Fruit fly (Drosophila melanogaster) whole organism, embryonic: ENCODE measurements around the gene GlcAT-P.

Experiments used
- CG11723 ChIP-seq: fragments of 200-800 bp; sonication (Bioruptor generic); optimal IDR thresholded peaks from 2 replicates; lab custom pipeline; 2017; ENCODE audit warnings: missing biosample characterization, mild to moderate bottlenecking, missing genetic modification characterization
- CG12236 ChIP-seq: fragments of 200-800 bp; sonication (Bioruptor generic); optimal IDR thresholded peaks from 2 replicates; lab custom pipeline; 2016; ENCODE audit warnings: missing biosample characterization, missing genetic modification characterization
- CG12659 ChIP-seq: fragments of 200-800 bp; sonication (Bioruptor generic); optimal IDR thresholded peaks from 3 replicates; lab custom pipeline; 2017; ENCODE audit warnings: mild to moderate bottlenecking, missing biosample characterization, missing genetic modification reagents, missing genetic modification characterization
- CG12769 ChIP-seq: fragments of 200-800 bp; sonication (Bioruptor generic); optimal IDR thresholded peaks from 2 replicates; lab custom pipeline; 2019; ENCODE audit warnings: missing biosample characterization, mild to moderate bottlenecking, missing genetic modification characterization, moderate library complexity
- CG17912 ChIP-seq: fragments of 200-800 bp; sonication (Bioruptor generic); optimal IDR thresholded peaks from 2 replicates; lab custom pipeline; 2018; ENCODE audit warnings: missing biosample characterization, mild to moderate bottlenecking, missing genetic modification characterization
- CG18599 ChIP-seq: fragments of 200-800 bp; sonication (Bioruptor generic); optimal IDR thresholded peaks from 3 replicates; lab custom pipeline; 2017; ENCODE audit warnings: missing biosample characterization, missing genetic modification characterization, mild to moderate bottlenecking, moderate library complexity, missing genetic modification reagents
- CG18619 ChIP-seq: fragments of 200-800 bp; sonication (Bioruptor generic); optimal IDR thresholded peaks from 3 replicates; lab custom pipeline; 2017; ENCODE audit warnings: missing biosample characterization, mild to moderate bottlenecking, missing genetic modification characterization
- CG30403 ChIP-seq: fragments of 200-800 bp; sonication (Bioruptor generic); optimal IDR thresholded peaks from 3 replicates; lab custom pipeline; 2016; ENCODE audit warnings: missing biosample characterization, missing genetic modification characterization
- CG32772 ChIP-seq: fragments of 200-800 bp; sonication (Bioruptor generic); IDR thresholded peaks from 2 replicates; pipeline ENCODE4 v1.3.6; 2022; ENCODE audit warnings: missing biosample characterization, missing genetic modification characterization
- CG34224 ChIP-seq: fragments of 200-800 bp; sonication (Bioruptor generic); IDR thresholded peaks from 3 replicates; pipeline ENCODE4 v1.3.6; 2022; ENCODE audit warnings: missing biosample characterization, missing genetic modification characterization; ENCODE audit not compliant: partially characterized antibody
- CG3726 ChIP-seq: fragments of 200-800 bp; sonication (Bioruptor generic); IDR thresholded peaks from 3 replicates; pipeline ENCODE4, ENCODE4 v1.3.6; 2022; ENCODE audit warnings: missing biosample characterization, missing genetic modification characterization
- CG7271 ChIP-seq: fragments of 200-800 bp; sonication (Bioruptor generic); optimal IDR thresholded peaks from 2 replicates; lab custom pipeline; 2018; ENCODE audit warnings: missing biosample characterization, mild to moderate bottlenecking, missing genetic modification characterization, moderate library complexity
- CG8924 ChIP-seq: fragments of 200-800 bp; optimal IDR thresholded peaks from 3 replicates; lab custom pipeline; 2019; ENCODE audit warnings: missing biosample characterization, mild to moderate bottlenecking, missing genetic modification characterization, moderate library complexity
- CG9932 ChIP-seq: fragments of 200-800 bp; sonication (Bioruptor generic); IDR thresholded peaks from 2 replicates; pipeline ENCODE4 v1.3.6; 2022; ENCODE audit warnings: missing biosample characterization, missing genetic modification characterization
- CrebB ChIP-seq: fragments of 200-800 bp; sonication (Bioruptor generic); optimal IDR thresholded peaks from 3 replicates; lab custom pipeline; 2018; ENCODE audit warnings: missing biosample characterization, mild to moderate bottlenecking, missing genetic modification characterization
- Dad ChIP-seq: fragments of 200-800 bp; sonication (Bioruptor generic); optimal IDR thresholded peaks from 3 replicates; lab custom pipeline; 2016; ENCODE audit warnings: missing biosample characterization, missing genetic modification characterization
- Dip3 ChIP-seq: fragments of 200-800 bp; sonication (Bioruptor generic); optimal IDR thresholded peaks from 3 replicates; lab custom pipeline; 2016; ENCODE audit warnings: missing biosample characterization, missing genetic modification characterization
- H2.0 ChIP-seq: fragments of 200-800 bp; sonication (Bioruptor generic); IDR thresholded peaks from 2 replicates; pipeline ENCODE4 v1.3.6; 2022; ENCODE audit warnings: missing biosample characterization, missing genetic modification characterization
- HLH3B ChIP-seq: fragments of 200-800 bp; sonication (Bioruptor generic); IDR thresholded peaks from 2 replicates; pipeline ENCODE4 v1.3.6; 2022; ENCODE audit warnings: missing biosample characterization, missing genetic modification characterization
- NFAT ChIP-seq: fragments of 200-800 bp; sonication (Bioruptor generic); IDR thresholded peaks from 2 replicates; pipeline ENCODE4 v1.3.6; 2022; ENCODE audit warnings: missing biosample characterization, missing genetic modification characterization
- Opbp ChIP-seq: fragments of 200-800 bp; sonication (Bioruptor generic); IDR thresholded peaks from 3 replicates; pipeline ENCODE4 v1.3.6; 2022; ENCODE audit warnings: missing biosample characterization, missing genetic modification characterization; ENCODE audit not compliant: partially characterized antibody
- Scr ChIP-seq: fragments of 200-800 bp; sonication (Bioruptor generic); IDR thresholded peaks from 2 replicates; pipeline ENCODE4 v1.3.6; 2022; ENCODE audit warnings: missing biosample characterization, missing genetic modification characterization; ENCODE audit not compliant: partially characterized antibody
- Sox100B ChIP-seq: fragments of 200-800 bp; sonication (Bioruptor generic); optimal IDR thresholded peaks from 3 replicates; lab custom pipeline; 2018; ENCODE audit warnings: missing biosample characterization, mild to moderate bottlenecking, missing genetic modification characterization
- Tbp ChIP-seq: fragments of >200 bp; optimal IDR thresholded peaks from 2 replicates; lab custom pipeline; 2018; ENCODE audit warnings: missing biosample characterization, missing genetic modification characterization
- Xrp1 ChIP-seq: fragments of 200-800 bp; sonication (Bioruptor generic); IDR thresholded peaks from 2 replicates; pipeline ENCODE4 v1.3.6; 2022; ENCODE audit warnings: missing biosample characterization, missing genetic modification characterization
- YL-1 ChIP-seq: fragments of 200-800 bp; sonication (Bioruptor generic); optimal IDR thresholded peaks from 3 replicates; lab custom pipeline; 2017; ENCODE audit warnings: missing biosample characterization, mild to moderate bottlenecking, missing genetic modification characterization
- abd-A ChIP-seq: fragments of 200-800 bp; sonication (Bioruptor generic); optimal IDR thresholded peaks from 3 replicates; lab custom pipeline; 2019; ENCODE audit warnings: missing biosample characterization, mild to moderate bottlenecking, missing genetic modification characterization, moderate library complexity
- al ChIP-seq: fragments of 200-800 bp; sonication (Bioruptor generic); IDR thresholded peaks from 2 replicates; pipeline ENCODE4 v1.3.6; 2022; ENCODE audit warnings: missing biosample characterization, missing genetic modification characterization
- amos ChIP-seq: fragments of 200-800 bp; sonication (Bioruptor generic); IDR thresholded peaks from 2 replicates; pipeline ENCODE4 v1.3.6; 2022; ENCODE audit warnings: missing biosample characterization, missing genetic modification characterization; ENCODE audit not compliant: partially characterized antibody
- aop ChIP-seq: fragments of 200-800 bp; sonication (Bioruptor generic); IDR thresholded peaks from 2 replicates; pipeline ENCODE4 v1.3.6; 2022; ENCODE audit warnings: missing biosample characterization, missing genetic modification characterization
- bsh ChIP-seq, 2 experiments: fragments of 200-800 bp; sonication (Bioruptor generic); optimal IDR thresholded peaks; 2 replicates each; lab custom pipeline; 2017 to 2018; ENCODE audit warnings: mild to moderate bottlenecking in 2 of 2, missing biosample characterization in 2 of 2, missing genetic modification characterization in 2 of 2, moderate library complexity in 1 of 2
- cas ChIP-seq: fragments of 200-800 bp; sonication (Bioruptor generic); IDR thresholded peaks from 2 replicates; pipeline ENCODE4 v1.3.6; 2022; ENCODE audit warnings: missing biosample characterization, missing genetic modification characterization
- dmrt11E ChIP-seq: fragments of 200-800 bp; sonication (Bioruptor generic); optimal IDR thresholded peaks from 3 replicates; lab custom pipeline; 2018; ENCODE audit warnings: missing biosample characterization, mild to moderate bottlenecking, missing genetic modification characterization, moderate library complexity
- dpn ChIP-seq, 2 experiments: fragments of 200-800 bp; sonication (Bioruptor generic); optimal IDR thresholded peaks; 3 replicates each; lab custom pipeline; 2016; ENCODE audit warnings: missing biosample characterization in 2 of 2, missing genetic modification characterization in 2 of 2
- gce ChIP-seq: fragments of 200-800 bp; sonication (Bioruptor generic); IDR thresholded peaks from 3 replicates; pipeline ENCODE4 v1.3.6; 2022; ENCODE audit warnings: missing biosample characterization, missing genetic modification characterization
- gcm ChIP-seq: fragments of 200-800 bp; sonication (Bioruptor generic); optimal IDR thresholded peaks from 2 replicates; lab custom pipeline; 2019; ENCODE audit warnings: missing biosample characterization, mild to moderate bottlenecking, missing genetic modification characterization, moderate library complexity
- gfzf ChIP-seq: fragments of 200-800 bp; sonication (Bioruptor generic); optimal IDR thresholded peaks from 2 replicates; lab custom pipeline; 2016; ENCODE audit warnings: missing biosample characterization, mild to moderate bottlenecking, missing genetic modification characterization, moderate library complexity
- gt ChIP-seq: fragments of 200-800 bp; sonication (Bioruptor generic); IDR thresholded peaks from 2 replicates; pipeline ENCODE4 v1.3.6; 2022; ENCODE audit warnings: missing biosample characterization, missing genetic modification characterization
- jigr1 ChIP-seq: fragments of 200-800 bp; sonication (Bioruptor generic); IDR thresholded peaks from 3 replicates; pipeline ENCODE4 v1.3.6; 2022; ENCODE audit warnings: missing biosample characterization, missing genetic modification characterization
- ken ChIP-seq: fragments of 200-800 bp; sonication (Bioruptor generic); IDR thresholded peaks from 3 replicates; pipeline ENCODE4 v1.3.6; 2022; ENCODE audit warnings: missing biosample characterization, missing genetic modification characterization
- maf-S ChIP-seq: fragments of 200-800 bp; sonication (Bioruptor generic); optimal IDR thresholded peaks from 2 replicates; lab custom pipeline; 2016; ENCODE audit warnings: missing biosample characterization, missing genetic modification characterization
- pb ChIP-seq: fragments of 200-800 bp; sonication (Bioruptor generic); optimal IDR thresholded peaks from 3 replicates; lab custom pipeline; 2016; ENCODE audit warnings: missing biosample characterization, missing genetic modification characterization
- prd ChIP-seq, 3 experiments: fragments of >200 bp in 2 of 3; fragments of 200-800 bp in 1 of 3; sonication (Bioruptor generic) in 1 of 3; optimal IDR thresholded peaks in 2 of 3; IDR thresholded peaks in 1 of 3; 2 replicates in 2 of 3; 3 replicates in 1 of 3; pipeline versions ENCODE4 v1.3.6 to Lab custom; 2017 to 2022; ENCODE audit warnings: missing biosample characterization in 1 of 3, missing genetic modification characterization in 1 of 3
- sna ChIP-seq: fragments of 200-800 bp; sonication (Bioruptor generic); IDR thresholded peaks from 2 replicates; pipeline ENCODE4 v1.3.6; 2022; ENCODE audit warnings: missing biosample characterization, missing genetic modification characterization; ENCODE audit not compliant: partially characterized antibody
- sob ChIP-seq: fragments of 200-800 bp; sonication (Bioruptor generic); IDR thresholded peaks from 2 replicates; pipeline ENCODE4 v1.3.6; 2022; ENCODE audit warnings: missing biosample characterization, missing genetic modification characterization
- sr ChIP-seq: fragments of 200-800 bp; sonication (Bioruptor generic); IDR thresholded peaks from 3 replicates; pipeline ENCODE4 v1.3.6; 2022; ENCODE audit warnings: missing biosample characterization, missing genetic modification characterization
- trem ChIP-seq: fragments of 200-800 bp; optimal IDR thresholded peaks from 3 replicates; lab custom pipeline; 2019; ENCODE audit warnings: missing biosample characterization, mild to moderate bottlenecking, missing genetic modification characterization, moderate library complexity
- vvl ChIP-seq: fragments of 200-800 bp; sonication (Bioruptor generic); IDR thresholded peaks from 2 replicates; pipeline ENCODE4 v1.3.6; 2022; ENCODE audit warnings: missing biosample characterization, missing genetic modification characterization
- wor ChIP-seq: fragments of 200-800 bp; sonication (Bioruptor generic); IDR thresholded peaks from 2 replicates; pipeline ENCODE4 v1.3.6; 2022; ENCODE audit warnings: missing biosample characterization, missing genetic modification characterization

GlcAT-P gene

dm6 chr3L:11197291-11198021, at the start of gene GlcAT-P:
TSS of gene GlcAT-P (minus strand) at chr3L:11197536.
- no peak for TF ChIP-seq sna (GFP tag; lab: Robert Waterston, UW)
- no peak for TF ChIP-seq gce (GFP tag; lab: Robert Waterston, UW)
- TF ChIP-seq dmrt11E (tag; lab: Kevin White, UChicago) = peak; percentile 79
- peak; percentile 76 for TF ChIP-seq sob
- TF ChIP-seq H2.0 (GFP tag; lab: Robert Waterston, UW) = peak; percentile 55; the same call in 1 of the 2 replicates
- peak; percentile 89 for TF ChIP-seq CG18599
- no peak for TF ChIP-seq CG3726 (GFP tag; lab: Robert Waterston, UW)
- TF ChIP-seq Xrp1 (GFP tag; lab: Robert Waterston, UW) = peak; percentile 74
- TF ChIP-seq prd (optimal IDR thresholded peaks at IDR 0.05; lab: Kevin White, UChicago) = no peak
- TF ChIP-seq prd (GFP tag; IDR thresholded peaks at IDR 0.05; lab: Robert Waterston, UW) = peak; percentile 63
- peak in 1 of 2 experiments; percentile 58 for TF ChIP-seq dpn (GFP tag; optimal IDR thresholded peaks at IDR 0.05; lab: Kevin White, UChicago)
- TF ChIP-seq al (GFP tag; lab: Robert Waterston, UW) = peak; percentile 61
- peak; percentile 44 for TF ChIP-seq CG11723 (GFP tag; lab: Kevin White, UChicago)
- TF ChIP-seq CG32772 (GFP tag; lab: Robert Waterston, UW) = peak; percentile 34; the same call in 1 of the 2 replicates
- peak; percentile 85 for TF ChIP-seq CG8924 (tag; lab: Kevin White, UChicago)
- TF ChIP-seq CG18619 = peak; percentile 32
- no peak for TF ChIP-seq gfzf
- no peak for TF ChIP-seq CG12769 (tag; lab: Kevin White, UChicago)
- TF ChIP-seq CrebB (tag; lab: Kevin White, UChicago) = no peak
- peak in 1 of 2 experiments; percentile 78 for TF ChIP-seq bsh (GFP tag; optimal IDR thresholded peaks at IDR 0.05; lab: Kevin White, UChicago)
- TF ChIP-seq Sox100B = peak; percentile 78
- TF ChIP-seq HLH3B = peak; percentile 65
- TF ChIP-seq Scr (GFP tag; lab: Robert Waterston, UW) = no peak
- TF ChIP-seq ken (GFP tag; lab: Robert Waterston, UW) = no peak
- peak; percentile 61 for TF ChIP-seq gcm (GFP tag; lab: Kevin White, UChicago)
- TF ChIP-seq wor (GFP tag; lab: Robert Waterston, UW) = peak; percentile 19; the same call in 1 of the 2 replicates
- no peak; the same call in 1 of the 2 replicates for TF ChIP-seq amos (GFP tag; lab: Robert Waterston, UW)
- no peak for TF ChIP-seq CG17912 (GFP tag; lab: Kevin White, UChicago)
- TF ChIP-seq CG34224 = no peak
- TF ChIP-seq maf-S (GFP tag; lab: Kevin White, UChicago) = no peak
- peak; percentile 13 for TF ChIP-seq YL-1 (GFP tag; lab: Kevin White, UChicago)
- TF ChIP-seq pb (GFP tag; lab: Kevin White, UChicago) = no peak
- TF ChIP-seq CG12659 (GFP tag; lab: Kevin White, UChicago) = peak; percentile 83
- no peak for TF ChIP-seq cas (GFP tag; lab: Robert Waterston, UW)
- TF ChIP-seq vvl (GFP tag; lab: Robert Waterston, UW) = peak; percentile 85
- TF ChIP-seq CG30403 (GFP tag; lab: Kevin White, UChicago) = peak; percentile 73
- TF ChIP-seq Opbp (GFP tag; lab: Robert Waterston, UW) = no peak
- no peak for TF ChIP-seq aop (GFP tag; lab: Robert Waterston, UW)
- TF ChIP-seq CG12236 (GFP tag; lab: Kevin White, UChicago) = no peak
- no peak for TF ChIP-seq CG7271 (tag; lab: Kevin White, UChicago)
- no peak for TF ChIP-seq Dad (GFP tag; lab: Kevin White, UChicago)
- TF ChIP-seq Tbp = no peak
- TF ChIP-seq CG9932 = peak; percentile 75
- TF ChIP-seq sr = no peak
- TF ChIP-seq NFAT (GFP tag; lab: Robert Waterston, UW) = no peak
- no peak for TF ChIP-seq jigr1
- no peak for TF ChIP-seq abd-A (tag; lab: Kevin White, UChicago)
- TF ChIP-seq trem = peak; percentile 38
- no peak for TF ChIP-seq Dip3
- no peak for TF ChIP-seq gt (GFP tag; lab: Robert Waterston, UW)
